Fruit fly (Drosophila melanogaster) whole organism, wandering third instar larva: Measurements from ENCODE around the gene Grip84.

ENCODE experiments used
- Abd-B ChIP-seq: fragments of >200 bp; optimal IDR thresholded peaks from 2 replicates; lab custom pipeline; 2017; ENCODE audit warnings: missing biosample characterization, missing genetic modification characterization
- CG32264 ChIP-seq: fragments of 200-800 bp; sonication (Bioruptor generic); optimal IDR thresholded peaks from 2 replicates; lab custom pipeline; 2016; ENCODE audit warnings: missing biosample characterization, missing genetic modification characterization
- CG9705 ChIP-seq: fragments of 200-800 bp; sonication (Bioruptor generic); optimal IDR thresholded peaks from 2 replicates; lab custom pipeline; 2018; ENCODE audit warnings: missing biosample characterization, mild to moderate bottlenecking, missing genetic modification characterization
- CrebA ChIP-seq: fragments of 200-800 bp; sonication (Bioruptor generic); optimal IDR thresholded peaks from 2 replicates; lab custom pipeline; 2016; ENCODE audit warnings: missing biosample characterization, mild to moderate bottlenecking, missing genetic modification characterization, borderline replicate concordance
- Dfd ChIP-seq: fragments of >200 bp; optimal IDR thresholded peaks from 2 replicates; lab custom pipeline; 2017; ENCODE audit warnings: missing biosample characterization, missing genetic modification characterization
- Dif ChIP-seq: fragments of 200-275, 200-300 bp; sonication (Bioruptor generic); optimal IDR thresholded peaks from 2 replicates; lab custom pipeline; 2018; ENCODE audit warnings: missing biosample characterization, missing genetic modification characterization; ENCODE audit not compliant: partially characterized antibody
- HLH106 ChIP-seq: fragments of 200-800 bp; optimal IDR thresholded peaks from 3 replicates; lab custom pipeline; 2019; ENCODE audit warnings: missing biosample characterization, mild to moderate bottlenecking, missing genetic modification characterization, moderate library complexity
- Hnf4 ChIP-seq: fragments of 200-800 bp; sonication (Bioruptor generic); optimal IDR thresholded peaks from 2 replicates; lab custom pipeline; 2016; ENCODE audit warnings: missing biosample characterization, mild to moderate bottlenecking, missing genetic modification characterization
- Hr78 ChIP-seq: fragments of >200 bp; optimal IDR thresholded peaks from 2 replicates; lab custom pipeline; 2017; ENCODE audit warnings: missing biosample characterization, missing genetic modification characterization
- Hr83 ChIP-seq: fragments of 200-300 bp; sonication (Bioruptor generic); optimal IDR thresholded peaks from 2 replicates; lab custom pipeline; 2016; ENCODE audit warnings: missing biosample characterization, mild to moderate bottlenecking, missing genetic modification characterization, moderate library complexity; ENCODE audit not compliant: poor library complexity, severe bottlenecking
- Jra ChIP-seq: sonication (Bioruptor generic); optimal IDR thresholded peaks from 2 replicates; lab custom pipeline; 2016; ENCODE audit warnings: missing biosample characterization, missing genetic modification characterization
- Mio ChIP-seq: sonication (Bioruptor generic); optimal IDR thresholded peaks from 2 replicates; lab custom pipeline; 2016; ENCODE audit warnings: missing biosample characterization, missing genetic modification characterization
- Myc ChIP-seq: fragments of >200 bp; optimal IDR thresholded peaks from 2 replicates; lab custom pipeline; 2017
- N ChIP-seq: fragments of >200 bp; optimal IDR thresholded peaks from 2 replicates; lab custom pipeline; 2018; ENCODE audit warnings: missing biosample characterization, missing external identifiers, missing genetic modification characterization
- Rel ChIP-seq, 2 experiments: fragments of 200-800 bp; sonication (Bioruptor generic) in 1 of 2; optimal IDR thresholded peaks; 2 replicates in 1 of 2; 3 replicates in 1 of 2; lab custom pipeline; 2016 to 2019; ENCODE audit warnings: mild to moderate bottlenecking in 2 of 2, missing biosample characterization in 2 of 2, missing genetic modification characterization in 2 of 2, moderate library complexity in 1 of 2
- Sp1 ChIP-seq: fragments of 200-800 bp; sonication (Bioruptor generic); optimal IDR thresholded peaks from 3 replicates; lab custom pipeline; 2019; ENCODE audit warnings: missing biosample characterization, mild to moderate bottlenecking, missing genetic modification characterization, moderate library complexity
- Vsx2 ChIP-seq: fragments of 200-300, 225-300 bp; sonication (Bioruptor generic); optimal IDR thresholded peaks from 2 replicates; lab custom pipeline; 2018; ENCODE audit warnings: missing biosample characterization, missing genetic modification characterization; ENCODE audit not compliant: partially characterized antibody
- br ChIP-seq: fragments of 200-800 bp; sonication (Bioruptor generic); optimal IDR thresholded peaks from 2 replicates; lab custom pipeline; 2016; ENCODE audit warnings: missing biosample characterization, missing genetic modification characterization
- dl ChIP-seq, 2 experiments: fragments of 175-275, 200-275 bp in 1 of 2; fragments of 200-275 bp in 1 of 2; sonication (Bioruptor generic); optimal IDR thresholded peaks; lab custom pipeline; 2018; ENCODE audit warnings: mild to moderate bottlenecking in 2 of 2, missing biosample characterization in 2 of 2, missing genetic modification characterization in 2 of 2, moderate library complexity in 2 of 2; ENCODE audit not compliant: partially characterized antibody in 2 of 2, insufficient read depth in 1 of 2
- dmrt93B ChIP-seq: fragments of 200-800 bp; sonication (Bioruptor generic); optimal IDR thresholded peaks from 2 replicates; lab custom pipeline; 2018; ENCODE audit warnings: missing biosample characterization, mild to moderate bottlenecking, missing genetic modification characterization
- dsf ChIP-seq: sonication (Bioruptor generic); optimal IDR thresholded peaks from 2 replicates; lab custom pipeline; 2016; ENCODE audit warnings: missing biosample characterization, missing genetic modification characterization, borderline replicate concordance
- ey ChIP-seq: fragments of 200-800 bp; sonication (Bioruptor generic); optimal IDR thresholded peaks from 2 replicates; lab custom pipeline; 2016; ENCODE audit warnings: missing biosample characterization, missing genetic modification characterization
- foxo ChIP-seq, 2 experiments: fragments of 200-800 bp; sonication (Bioruptor generic); optimal IDR thresholded peaks; 2 replicates in 1 of 2; 3 replicates in 1 of 2; lab custom pipeline; 2016 to 2017; ENCODE audit warnings: missing biosample characterization in 2 of 2, missing genetic modification characterization in 2 of 2
- fru ChIP-seq: fragments of 200-800 bp; sonication (Bioruptor generic); optimal IDR thresholded peaks from 3 replicates; lab custom pipeline; 2016; ENCODE audit warnings: missing biosample characterization, mild to moderate bottlenecking, missing genetic modification characterization
- h ChIP-seq: fragments of 200-800 bp; sonication (Bioruptor generic); optimal IDR thresholded peaks from 3 replicates; lab custom pipeline; 2016; ENCODE audit warnings: missing biosample characterization, mild to moderate bottlenecking, missing genetic modification characterization
- jim ChIP-seq: fragments of 175-275, 200-325 bp; sonication (Bioruptor generic); optimal IDR thresholded peaks from 2 replicates; lab custom pipeline; 2016; ENCODE audit warnings: missing biosample characterization, mild to moderate bottlenecking, missing genetic modification characterization
- lola ChIP-seq: fragments of >200 bp; optimal IDR thresholded peaks from 2 replicates; lab custom pipeline; 2017; ENCODE audit warnings: missing biosample characterization, missing genetic modification characterization
- pan ChIP-seq: fragments of >200 bp; optimal IDR thresholded peaks from 2 replicates; lab custom pipeline; 2017
- rgr ChIP-seq: fragments of 200-800 bp; sonication (Bioruptor generic); optimal IDR thresholded peaks from 3 replicates; lab custom pipeline; 2016; ENCODE audit warnings: missing biosample characterization, mild to moderate bottlenecking, missing genetic modification characterization
- sage ChIP-seq: fragments of 200-800 bp; sonication (Bioruptor generic); optimal IDR thresholded peaks from 2 replicates; lab custom pipeline; 2016; ENCODE audit warnings: missing biosample characterization, mild to moderate bottlenecking, missing genetic modification characterization
- sv ChIP-seq: fragments of 200-800 bp; sonication (Bioruptor generic); optimal IDR thresholded peaks from 3 replicates; lab custom pipeline; 2016; ENCODE audit warnings: missing biosample characterization, missing genetic modification characterization
- usp ChIP-seq: fragments of >200 bp; optimal IDR thresholded peaks from 2 replicates; lab custom pipeline; 2017; ENCODE audit warnings: missing biosample characterization, missing genetic modification characterization

Grip84 gene

dm6 chrX:19595862-19596261, 30.3 kb upstream of the Grip84 start:
- TF ChIP-seq CG9705 (GFP tag; lab: Kevin White, UChicago) (no peak), N (GFP tag; lab: Kevin White, UChicago) (no peak), dsf (GFP tag; lab: Kevin White, UChicago) (no peak), Vsx2 (GFP tag; lab: Kevin White, UChicago) (no peak), Hnf4 (GFP tag; lab: Kevin White, UChicago) (no peak), Rel (GFP tag; optimal IDR thresholded peaks at IDR 0.05; lab: Kevin White, UChicago) (no peak), Rel (tag; optimal IDR thresholded peaks at IDR 0.05; lab: Kevin White, UChicago) (no peak), foxo (GFP tag; optimal IDR thresholded peaks at IDR 0.05; lab: Kevin White, UChicago) (no peak), pan (lab: Kevin White, UChicago) (no peak), Jra (GFP tag; lab: Kevin White, UChicago) (no peak), fru (GFP tag; lab: Kevin White, UChicago) (no peak), rgr (GFP tag; lab: Kevin White, UChicago) (no peak), usp (no peak), Hr83 (GFP tag; lab: Kevin White, UChicago) (no peak), dmrt93B (GFP tag; lab: Kevin White, UChicago) (no peak), Hr78 (GFP tag; lab: Kevin White, UChicago) (no peak), dl (GFP tag; optimal IDR thresholded peaks at IDR 0.05; lab: Kevin White, UChicago; ENCODE audit: insufficient read depth in 1 of 2, partially characterized antibody in 2 of 2) (no peak), CG32264 (no peak), br (GFP tag; lab: Kevin White, UChicago) (no peak), Sp1 (GFP tag; lab: Kevin White, UChicago) (no peak)
- TF ChIP-seq, all 38 proteins: peak for 0

- TF ChIP-seq dsf (GFP tag; lab: Kevin White, UChicago): no peak
- TF ChIP-seq usp: no peak
- TF ChIP-seq dmrt93B (GFP tag; lab: Kevin White, UChicago): no peak
- no peak for TF ChIP-seq CG9705 (GFP tag; lab: Kevin White, UChicago)
Observed at dm6 chrX:19592309-19592708, 26.7 kb upstream of the Grip84 start, which contains the start of gene CG14205. CG14205 (plus strand) TSS chrX:19592609.

DNA sequence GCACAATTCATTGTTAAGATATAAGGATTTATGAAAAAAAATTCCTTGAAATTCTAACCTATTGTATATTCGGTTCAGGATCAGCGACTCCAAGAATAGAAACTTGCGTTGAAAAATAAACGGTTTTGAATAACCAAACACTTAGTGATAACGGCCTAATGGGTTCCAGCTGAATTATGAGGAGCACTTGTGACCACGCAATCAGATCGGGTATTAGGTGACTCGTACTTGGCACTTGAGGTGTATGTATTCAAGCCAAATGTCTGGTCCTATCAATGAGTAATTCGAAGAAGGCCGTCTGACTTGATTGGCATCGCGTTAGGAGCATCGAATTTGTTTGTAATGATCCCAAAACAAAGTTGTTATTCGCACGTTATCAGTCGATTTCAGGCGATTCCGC, 25.0 kb upstream of the Grip84 start:
- TF ChIP-seq Abd-B: no peak
- no peak for TF ChIP-seq sage
- TF ChIP-seq dl (GFP tag; optimal IDR thresholded peaks at IDR 0.05; lab: Kevin White, UChicago; ENCODE audit: insufficient read depth in 1 of 2, partially characterized antibody in 2 of 2): no peak
- no peak for TF ChIP-seq sv (GFP tag; lab: Kevin White, UChicago)
- no peak for TF ChIP-seq Dfd (GFP tag; lab: Kevin White, UChicago)
- no peak for TF ChIP-seq jim (GFP tag; lab: Kevin White, UChicago)
- TF ChIP-seq h (GFP tag; lab: Kevin White, UChicago): no peak
- TF ChIP-seq CG9705 (GFP tag; lab: Kevin White, UChicago): no peak
- TF ChIP-seq Mio (GFP tag; lab: Kevin White, UChicago): no peak
- no peak for TF ChIP-seq Hr83 (GFP tag; lab: Kevin White, UChicago)
- TF ChIP-seq HLH106 (tag; lab: Kevin White, UChicago): no peak
- TF ChIP-seq CrebA (GFP tag; lab: Kevin White, UChicago): no peak
- no peak for TF ChIP-seq Jra (GFP tag; lab: Kevin White, UChicago)

DNA sequence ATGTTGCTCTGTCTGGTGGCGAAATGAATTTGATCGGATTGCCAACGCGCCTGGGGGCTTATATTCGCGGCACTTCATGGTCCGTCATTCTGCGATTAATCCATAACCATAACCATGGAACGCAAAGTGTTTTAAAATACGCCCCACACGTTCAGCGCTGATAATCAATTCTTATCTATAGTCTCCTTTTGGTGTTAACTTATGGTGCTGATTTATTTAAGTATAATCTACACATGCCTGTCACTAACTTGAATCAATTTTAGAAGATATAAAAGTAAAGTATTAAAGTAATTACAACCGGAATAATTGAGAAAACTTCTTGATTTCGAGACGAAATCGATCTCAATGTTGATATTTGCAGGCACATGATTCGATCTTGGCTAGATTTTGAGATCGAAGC, 24.5 kb upstream of the Grip84 start, which contains the start of gene CG14219:
TSS of gene CG14219 (minus strand) at position 101 of the 400 bp plus-strand sequence.
- no peak for TF ChIP-seq sage
- TF ChIP-seq lola: no peak
- no peak for TF ChIP-seq ey
- TF ChIP-seq Dif (GFP tag; lab: Kevin White, UChicago): no peak
- TF ChIP-seq CG9705 (GFP tag; lab: Kevin White, UChicago): no peak
- TF ChIP-seq sv (GFP tag; lab: Kevin White, UChicago): no peak
- TF ChIP-seq Dfd (GFP tag; lab: Kevin White, UChicago): no peak
- TF ChIP-seq Hr83 (GFP tag; lab: Kevin White, UChicago): no peak
- TF ChIP-seq Myc (lab: Kevin White, UChicago): no peak
- TF ChIP-seq Jra (GFP tag; lab: Kevin White, UChicago): no peak
- no peak for TF ChIP-seq rgr (GFP tag; lab: Kevin White, UChicago)
